Worm (Caenorhabditis elegans) whole organism, L1 larva: ENCODE measurements around the gene C13G3.1.
A peak's percentile ranks its signal among the peaks of the same experiment; 100 is the strongest.

Experiments used
- C16A3.4 ChIP-seq: fragments of 150-350 bp; optimal IDR thresholded peaks from 2 replicates; lab custom pipeline; 2014; ENCODE audit warnings: missing biosample characterization, missing genetic modification characterization
- C34B4.2 ChIP-seq: sonication (generic microtip); optimal IDR thresholded peaks from 2 replicates; lab custom pipeline; 2017; ENCODE audit warnings: mild to moderate bottlenecking, missing genetic modification characterization, missing compliant biosample characterization
- F16B12.6 ChIP-seq: fragments of 150-350 bp; optimal IDR thresholded peaks from 2 replicates; lab custom pipeline; 2014; ENCODE audit warnings: missing biosample characterization, missing genetic modification characterization
- alr-1 ChIP-seq: fragments of 200-800 bp; sonication (Bioruptor generic); optimal IDR thresholded peaks from 2 replicates; lab custom pipeline; 2018; ENCODE audit warnings: borderline replicate concordance, mild to moderate bottlenecking, missing genetic modification characterization, missing compliant biosample characterization
- blmp-1 ChIP-seq: fragments of 150-350 bp; optimal IDR thresholded peaks from 2 replicates; lab custom pipeline; 2014; ENCODE audit warnings: missing biosample characterization, missing genetic modification characterization
- ceh-63 ChIP-seq: fragments of 200-800 bp; sonication (Bioruptor generic); optimal IDR thresholded peaks from 2 replicates; lab custom pipeline; 2018; ENCODE audit warnings: mild to moderate bottlenecking, missing genetic modification characterization, missing compliant biosample characterization
- ceh-8 ChIP-seq: fragments of 200-800 bp; sonication (Bioruptor generic); optimal IDR thresholded peaks from 2 replicates; lab custom pipeline; 2018; ENCODE audit warnings: mild to moderate bottlenecking, missing genetic modification characterization, moderate library complexity, missing compliant biosample characterization
- ceh-82 ChIP-seq, 3 experiments: fragments of 150-350 bp in 1 of 3; sonication (generic microtip) in 2 of 3; optimal IDR thresholded peaks; 2 replicates each; lab custom pipeline; 2014 to 2017; ENCODE audit warnings: missing biosample characterization in 3 of 3, missing genetic modification characterization in 3 of 3
- ceh-90 ChIP-seq: sonication (generic microtip); optimal IDR thresholded peaks from 2 replicates; lab custom pipeline; 2016; ENCODE audit warnings: missing genetic modification characterization, missing compliant biosample characterization
- ces-1 ChIP-seq: fragments of 150-350 bp; optimal IDR thresholded peaks from 2 replicates; lab custom pipeline; 2014; ENCODE audit warnings: missing biosample characterization, missing genetic modification reagents, missing genetic modification characterization
- dsc-1 ChIP-seq: sonication (generic microtip); optimal IDR thresholded peaks from 2 replicates; lab custom pipeline; 2016; ENCODE audit warnings: mild to moderate bottlenecking, missing genetic modification characterization, missing compliant biosample characterization
- efl-1 ChIP-seq, 4 experiments: fragments of 150-350 bp; optimal IDR thresholded peaks in 3 of 4; peaks in 1 of 4; 1 replicate in 1 of 4; 2 replicates in 3 of 4; lab custom pipeline; 2014; ENCODE audit warnings: missing biosample characterization in 2 of 4, missing genetic modification characterization in 2 of 4, missing genetic modification reagents in 2 of 4
- egl-27 ChIP-seq, 2 experiments: fragments of 150-350 bp in 1 of 2; sonication (generic microtip); optimal IDR thresholded peaks; 3 replicates each; lab custom pipeline; 2017 to 2018; ENCODE audit warnings: missing biosample characterization in 2 of 2, missing genetic modification characterization in 2 of 2, missing genetic modification reagents in 2 of 2
- elt-2 ChIP-seq: sonication (generic microtip); optimal IDR thresholded peaks from 2 replicates; lab custom pipeline; 2016; ENCODE audit warnings: missing genetic modification characterization, mild to moderate bottlenecking, inconsistent platforms, missing compliant biosample characterization, missing genetic modification reagents
- elt-3 ChIP-seq, 6 experiments: fragments of 150-350 bp in 1 of 6; sonication (generic microtip); optimal IDR thresholded peaks; 2 replicates each; lab custom pipeline; 2017 to 2018; ENCODE audit warnings: missing biosample characterization in 6 of 6, missing genetic modification characterization in 6 of 6, inconsistent platforms in 1 of 6
- ets-5 ChIP-seq: fragments of 200-800 bp; sonication (Bioruptor generic); IDR thresholded peaks from 2 replicates; pipeline ENCODE4 v1.3.6; 2022; ENCODE audit warnings: missing genetic modification characterization, missing compliant biosample characterization
- fkh-4 ChIP-seq: sonication (generic microtip); optimal IDR thresholded peaks from 2 replicates; lab custom pipeline; 2016; ENCODE audit warnings: missing compliant biosample characterization, missing genetic modification characterization, borderline replicate concordance
- fos-1 ChIP-seq: fragments of 150-350 bp; optimal IDR thresholded peaks from 2 replicates; lab custom pipeline; 2014; ENCODE audit warnings: missing biosample characterization, missing genetic modification characterization
- hpl-2 ChIP-seq: fragments of 150-350 bp; optimal IDR thresholded peaks from 2 replicates; lab custom pipeline; 2014; ENCODE audit warnings: missing biosample characterization, missing genetic modification reagents, missing genetic modification characterization
- jun-1 ChIP-seq: fragments of 150-350 bp; optimal IDR thresholded peaks from 2 replicates; lab custom pipeline; 2014; ENCODE audit warnings: missing biosample characterization, missing genetic modification reagents, missing genetic modification characterization
- lin-13 ChIP-seq: fragments of 150-350 bp; optimal IDR thresholded peaks from 2 replicates; lab custom pipeline; 2014; ENCODE audit warnings: missing biosample characterization, missing genetic modification reagents, missing genetic modification characterization
- lin-35 ChIP-seq, 2 experiments: fragments of 150-350 bp; optimal IDR thresholded peaks; 2 replicates each; lab custom pipeline; 2014; ENCODE audit warnings: missing biosample characterization in 2 of 2, missing genetic modification characterization in 2 of 2, missing genetic modification reagents in 2 of 2
- mef-2 ChIP-seq: fragments of 150-350 bp; optimal IDR thresholded peaks from 2 replicates; lab custom pipeline; 2014; ENCODE audit warnings: missing biosample characterization, missing genetic modification characterization
- nhr-11 ChIP-seq: fragments of 150-350 bp; optimal IDR thresholded peaks from 2 replicates; lab custom pipeline; 2014; ENCODE audit warnings: missing biosample characterization, missing genetic modification characterization
- nhr-12 ChIP-seq: sonication (generic microtip); optimal IDR thresholded peaks from 2 replicates; lab custom pipeline; 2017; ENCODE audit warnings: missing biosample characterization, missing genetic modification characterization
- nhr-28 ChIP-seq: fragments of 150-350 bp; optimal IDR thresholded peaks from 2 replicates; lab custom pipeline; 2014; ENCODE audit warnings: missing biosample characterization, missing genetic modification characterization
- nhr-47 ChIP-seq: sonication (generic microtip); optimal IDR thresholded peaks from 2 replicates; lab custom pipeline; 2016; ENCODE audit warnings: mild to moderate bottlenecking, missing genetic modification characterization, moderate library complexity, missing compliant biosample characterization
- nhr-71 ChIP-seq: sonication (generic microtip); optimal IDR thresholded peaks from 2 replicates; lab custom pipeline; 2016; ENCODE audit warnings: mild to moderate bottlenecking, missing genetic modification characterization, moderate library complexity, missing compliant biosample characterization
- pag-3 ChIP-seq: sonication (generic microtip); optimal IDR thresholded peaks from 2 replicates; lab custom pipeline; 2017; ENCODE audit warnings: missing genetic modification characterization, mild to moderate bottlenecking, missing compliant biosample characterization, antibody characterized with exemption, borderline replicate concordance; ENCODE audit not compliant: insufficient read depth
- pax-3 ChIP-seq: fragments of 200-800 bp; sonication (Bioruptor generic); optimal IDR thresholded peaks from 2 replicates; lab custom pipeline; 2018; ENCODE audit warnings: mild to moderate bottlenecking, missing genetic modification characterization, moderate library complexity, missing compliant biosample characterization
- pqm-1 ChIP-seq: sonication (generic microtip); optimal IDR thresholded peaks from 3 replicates; lab custom pipeline; 2017; ENCODE audit warnings: missing biosample characterization, missing genetic modification characterization
- skn-1 ChIP-seq: fragments of 150-350 bp; optimal IDR thresholded peaks from 2 replicates; lab custom pipeline; 2014; ENCODE audit warnings: missing biosample characterization, missing genetic modification characterization
- snpc-4 ChIP-seq: fragments of 150-350 bp; optimal IDR thresholded peaks from 2 replicates; lab custom pipeline; 2014; ENCODE audit warnings: missing biosample characterization, missing genetic modification characterization
- snu-23 ChIP-seq: sonication (generic microtip); optimal IDR thresholded peaks from 2 replicates; lab custom pipeline; 2016; ENCODE audit warnings: missing genetic modification characterization, missing compliant biosample characterization
- sptf-1 ChIP-seq: fragments of 150-350 bp; optimal IDR thresholded peaks from 2 replicates; lab custom pipeline; 2014; ENCODE audit warnings: missing biosample characterization, missing genetic modification characterization
- swsn-7 ChIP-seq: sonication (generic microtip); optimal IDR thresholded peaks from 2 replicates; lab custom pipeline; 2016; ENCODE audit warnings: missing genetic modification characterization, missing compliant biosample characterization
- tbx-2 ChIP-seq: sonication (generic microtip); optimal IDR thresholded peaks from 2 replicates; lab custom pipeline; 2016; ENCODE audit warnings: missing genetic modification characterization, missing compliant biosample characterization
- unc-130 ChIP-seq: fragments of 150-350 bp; optimal IDR thresholded peaks from 2 replicates; lab custom pipeline; 2017; ENCODE audit warnings: missing biosample characterization, missing genetic modification characterization, inconsistent platforms
- unc-30 ChIP-seq: sonication (generic microtip); optimal IDR thresholded peaks from 2 replicates; lab custom pipeline; 2017; ENCODE audit warnings: missing biosample characterization, missing genetic modification characterization
- unc-62 ChIP-seq: fragments of 150-350 bp; optimal IDR thresholded peaks from 2 replicates; lab custom pipeline; 2014; ENCODE audit warnings: missing biosample characterization, missing genetic modification reagents, missing genetic modification characterization
- unc-86 ChIP-seq: sonication (generic microtip); optimal IDR thresholded peaks from 2 replicates; lab custom pipeline; 2016; ENCODE audit warnings: missing genetic modification characterization, missing compliant biosample characterization
- vab-15 ChIP-seq: sonication (generic microtip); optimal IDR thresholded peaks from 2 replicates; lab custom pipeline; 2017; ENCODE audit warnings: missing genotype, mild to moderate bottlenecking, missing genetic modification characterization, missing compliant biosample characterization
- xbp-1 ChIP-seq: sonication (generic microtip); optimal IDR thresholded peaks from 2 replicates; lab custom pipeline; 2016; ENCODE audit warnings: missing genetic modification characterization, missing compliant biosample characterization

Gene C13G3.1

ce11 chrV:11009124-11009524 is 3.1 kb downstream of the C13G3.1 start:
- TF ChIP-seq nhr-28 (no peak), tbx-2 (tag; lab: Kevin White, UChicago) (no peak), efl-1 (optimal IDR thresholded peaks at IDR 0.05; lab: Kevin White, UChicago) (no peak), efl-1 (GFP tag; optimal IDR thresholded peaks at IDR 0.05 in 1 of 2; lab: Kevin White, UChicago) (peak in 1 of 2 experiments; percentile 82), mef-2 (no peak), dsc-1 (tag; lab: Kevin White, UChicago) (no peak), ces-1 (GFP tag; lab: Kevin White, UChicago) (no peak), elt-2 (tag; lab: Kevin White, UChicago) (peak; percentile 71), jun-1 (tag; lab: Kevin White, UChicago) (peak; percentile 11)
- TF ChIP-seq, all 84 proteins: peak for 3

- TF ChIP-seq nhr-71 (tag; lab: Kevin White, UChicago) (no peak), ceh-82 (tag; optimal IDR thresholded peaks at IDR 0.05; lab: Kevin White, UChicago) (no peak), tbx-2 (tag; lab: Kevin White, UChicago) (no peak), elt-2 (tag; lab: Kevin White, UChicago) (peak; percentile 62), unc-30 (tag; lab: Kevin White, UChicago) (no peak), lin-35 (GFP tag; optimal IDR thresholded peaks at IDR 0.05; lab: Kevin White, UChicago) (no peak), jun-1 (tag; lab: Kevin White, UChicago) (no peak), ceh-63 (GFP tag; lab: Kevin White, UChicago) (no peak), blmp-1 (tag; lab: Kevin White, UChicago) (peak; percentile 5), fkh-4 (no peak)
Measured at ce11 chrV:11007651-11008050, 4.6 kb downstream of the C13G3.1 start.

- no peak for TF ChIP-seq unc-86 (tag; lab: Kevin White, UChicago)
- peak; percentile 92 for TF ChIP-seq dsc-1 (tag; lab: Kevin White, UChicago)
- no peak for TF ChIP-seq pax-3 (tag; lab: Kevin White, UChicago)
- TF ChIP-seq unc-62 (GFP tag; lab: Kevin White, UChicago): no peak
- TF ChIP-seq nhr-47 (tag; lab: Kevin White, UChicago): peak; percentile 12
Measured at ce11 chrV:11004094-11004493, 8.2 kb downstream of the C13G3.1 start.

ce11 chrV:11002434-11002833 is 9.8 kb downstream of the C13G3.1 start, which contains the start of gene F53B7.4:
Gene F53B7.4 (minus strand): TSS chrV:11002534.
- TF ChIP-seq C16A3.4 (tag; lab: Kevin White, UChicago): no peak
- TF ChIP-seq lin-35 (GFP tag; optimal IDR thresholded peaks at IDR 0.05; lab: Kevin White, UChicago): no peak
- TF ChIP-seq lin-13 (GFP tag; lab: Kevin White, UChicago): no peak
- TF ChIP-seq egl-27 (tag; optimal IDR thresholded peaks at IDR 0.05; lab: Kevin White, UChicago): no peak
- no peak for TF ChIP-seq dsc-1 (tag; lab: Kevin White, UChicago)
- TF ChIP-seq sptf-1 (tag; lab: Kevin White, UChicago): no peak
- no peak for TF ChIP-seq pag-3 (tag; lab: Kevin White, UChicago)
- TF ChIP-seq C34B4.2 (tag; lab: Kevin White, UChicago): no peak
- TF ChIP-seq hpl-2 (GFP tag; lab: Kevin White, UChicago): no peak
- TF ChIP-seq xbp-1 (tag; lab: Kevin White, UChicago): no peak
- TF ChIP-seq ceh-82 (tag; optimal IDR thresholded peaks at IDR 0.05; lab: Kevin White, UChicago): no peak
- TF ChIP-seq pax-3 (tag; lab: Kevin White, UChicago): no peak
- no peak for TF ChIP-seq ceh-90 (tag; lab: Kevin White, UChicago)

- peak; percentile 66 for TF ChIP-seq swsn-7 (tag; lab: Kevin White, UChicago)
- TF ChIP-seq vab-15 (tag; lab: Kevin White, UChicago): no peak
- no peak for TF ChIP-seq egl-27 (tag; optimal IDR thresholded peaks at IDR 0.05; lab: Kevin White, UChicago)
- peak; percentile 88 for TF ChIP-seq skn-1
- TF ChIP-seq ceh-90 (tag; lab: Kevin White, UChicago): no peak
- TF ChIP-seq nhr-12 (tag; lab: Kevin White, UChicago): no peak
- TF ChIP-seq snpc-4 (tag; lab: Kevin White, UChicago): peak; percentile 70
- TF ChIP-seq pqm-1: no peak
- no peak for TF ChIP-seq alr-1 (tag; lab: Kevin White, UChicago)
- TF ChIP-seq ets-5 (GFP tag; lab: Robert Waterston, UW): no peak
- peak; percentile 51 for TF ChIP-seq fos-1 (tag; lab: Kevin White, UChicago)
- TF ChIP-seq pag-3 (tag; lab: Kevin White, UChicago): no peak
- TF ChIP-seq unc-130 (tag; lab: Kevin White, UChicago): peak; percentile 43
- TF ChIP-seq snu-23 (GFP tag; lab: Kevin White, UChicago): peak; percentile 80
- no peak for TF ChIP-seq ces-1 (GFP tag; lab: Kevin White, UChicago)
- TF ChIP-seq ceh-8 (GFP tag; lab: Kevin White, UChicago): peak; percentile 17
- peak in 2 of 6 experiments; percentile 31 to 59 for TF ChIP-seq elt-3 (tag; optimal IDR thresholded peaks at IDR 0.05; lab: Kevin White, UChicago)
- TF ChIP-seq jun-1 (tag; lab: Kevin White, UChicago): peak; percentile 23
- no peak for TF ChIP-seq sptf-1 (tag; lab: Kevin White, UChicago)
- TF ChIP-seq nhr-11: no peak
- TF ChIP-seq F16B12.6 (tag; lab: Kevin White, UChicago): peak; percentile 30
Measured at ce11 chrV:11000650-11001049, 11.6 kb downstream of the C13G3.1 start, which contains the start of gene isy-1. Gene isy-1 (minus strand): TSS chrV:11000699.
